Worm (Caenorhabditis elegans) whole organism, L4 larva: ENCODE measurements around the gene cblc-1.

ENCODE experiments used
- R02D3.7 ChIP-seq: fragments of 150-350 bp; sonication (generic microtip); optimal IDR thresholded peaks from 3 replicates; lab custom pipeline; 2014; ENCODE audit warnings: missing biosample characterization, missing genetic modification characterization
- fkh-10 ChIP-seq: fragments of 150-350 bp; optimal IDR thresholded peaks from 2 replicates; lab custom pipeline; 2014; ENCODE audit warnings: missing biosample characterization, missing genetic modification reagents, missing genetic modification characterization
- nhr-77 ChIP-seq: fragments of 150-350 bp; optimal IDR thresholded peaks from 2 replicates; lab custom pipeline; 2014; ENCODE audit warnings: missing biosample characterization, missing genetic modification characterization

DNA sequence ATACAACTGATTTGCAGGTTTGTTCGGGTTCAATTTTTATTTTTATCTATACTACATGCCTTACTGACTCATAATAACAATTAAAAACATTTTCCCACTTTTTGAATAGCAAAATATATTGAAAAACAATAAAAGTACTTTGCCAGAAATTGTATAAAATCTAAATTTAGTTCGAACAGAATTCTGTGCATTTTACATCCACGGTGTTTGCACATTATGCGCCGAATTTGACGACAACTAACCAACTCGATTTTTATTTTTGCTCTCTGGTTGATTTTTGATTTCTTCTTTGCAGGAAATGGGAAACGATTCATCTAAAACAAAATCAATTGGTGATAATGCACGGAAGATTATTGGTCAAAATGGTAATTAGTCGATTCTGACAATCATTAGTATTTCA, 5.8 kb upstream of the cblc-1 start:
- TF ChIP-seq R02D3.7 (tag; lab: Kevin White, UChicago) (no peak), nhr-77 (tag; lab: Kevin White, UChicago) (no peak), fkh-10 (no peak)
